Fruit fly (Drosophila melanogaster): Measurements from ENCODE around the gene CG43725.

Gene CG43725

dm6 chr2L:11085129-11085528 lies 9.8 kb downstream of the CG43725 start, which contains the start of gene AstCC:
Gene AstCC (minus strand): TSS chr2L:11085229.
- TF ChIP-seq CG7963 (GFP tag; IDR thresholded peaks at IDR 0.05; ENCODE audit: partially characterized antibody) (0 out of 3 replicates have a peak, but pooled peaks have one; percentile 19), CG17912 (GFP tag; optimal IDR thresholded peaks at IDR 0.05) (no peak)

DNA sequence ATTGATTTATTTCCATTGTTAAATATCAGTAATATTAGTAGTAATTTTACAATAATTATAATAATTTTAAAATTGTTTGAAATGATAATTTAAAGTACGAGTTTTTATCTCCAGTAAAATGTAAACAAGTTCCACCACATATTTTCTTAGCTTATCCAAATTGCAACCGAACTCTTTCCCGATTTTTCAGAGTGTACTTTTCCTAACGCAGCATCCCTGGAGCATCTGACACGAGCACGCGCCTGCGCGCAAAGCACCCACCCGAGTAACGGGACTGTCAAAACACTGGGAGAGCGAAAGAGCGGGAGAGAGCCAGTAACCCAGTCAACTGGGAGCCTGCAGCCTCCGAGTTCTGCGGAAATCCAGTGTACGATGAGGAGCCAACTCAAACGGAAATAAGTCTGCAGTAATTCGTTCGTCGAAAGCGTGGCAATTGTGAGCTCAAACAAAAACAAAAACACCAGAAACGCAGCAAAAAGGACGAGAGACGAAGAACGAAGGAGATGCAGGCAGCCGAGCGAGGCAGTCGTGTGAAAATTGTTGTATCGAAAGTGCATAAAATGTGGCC lies 11.1 kb downstream of the CG43725 start, which contains the start of gene CG16854:
TSS of gene CG16854 (plus strand) at position 365 of the 568 bp plus-strand sequence.
- TF ChIP-seq fd64A (GFP tag; optimal IDR thresholded peaks at IDR 0.05), result no peak
- no peak for TF ChIP-seq CG17359 (tag; optimal IDR thresholded peaks at IDR 0.05)
- TF ChIP-seq CG12219 (GFP tag; optimal IDR thresholded peaks at IDR 0.05), result no peak
- no peak for TF ChIP-seq CG15479 (GFP tag; optimal IDR thresholded peaks at IDR 0.05)
- TF ChIP-seq lilli (GFP tag; optimal IDR thresholded peaks at IDR 0.05), result peak; percentile 29
- peak; percentile 32 for TF ChIP-seq CG15514 (GFP tag; optimal IDR thresholded peaks at IDR 0.05)
- TF ChIP-seq Gug (GFP tag; IDR thresholded peaks at IDR 0.05), result peak; percentile 18; the same call in 1 of the 4 replicates
- no peak for TF ChIP-seq CG15601 (tag; optimal IDR thresholded peaks at IDR 0.05)
- TF ChIP-seq E2f2 (GFP tag; IDR thresholded peaks at IDR 0.05), result no peak
- TF ChIP-seq CG10366 (GFP tag; IDR thresholded peaks at IDR 0.05), result peak; percentile 9; the same call in 1 of the 2 replicates
- TF ChIP-seq knrl (GFP tag; IDR thresholded peaks at IDR 0.05; ENCODE audit: partially characterized antibody), result no peak
- TF ChIP-seq CG7928 (GFP tag; optimal IDR thresholded peaks at IDR 0.05), result peak; percentile 83
- 0 out of 2 replicates have a peak, but pooled peaks have one; percentile 26 for TF ChIP-seq ranshi (GFP tag; IDR thresholded peaks at IDR 0.05)
- 0 out of 2 replicates have a peak, but pooled peaks have one; percentile 11 for TF ChIP-seq Rx (GFP tag; IDR thresholded peaks at IDR 0.05)
- TF ChIP-seq Sox100B (GFP tag; optimal IDR thresholded peaks at IDR 0.05), result no peak
- peak; percentile 41 to 51 for TF ChIP-seq Trl (optimal IDR thresholded peaks at IDR 0.05)
- TF ChIP-seq Trl (GFP tag; optimal IDR thresholded peaks at IDR 0.05), result peak; percentile 24
- peak; percentile 19 for TF ChIP-seq CG12391 (tag; optimal IDR thresholded peaks at IDR 0.05)
- TF ChIP-seq gem (tag; optimal IDR thresholded peaks at IDR 0.05), result peak; percentile 34
- no peak for TF ChIP-seq danr (GFP tag; IDR thresholded peaks at IDR 0.05)
- TF ChIP-seq CG14014 (GFP tag; IDR thresholded peaks at IDR 0.05), result no peak
- peak; percentile 10 for TF ChIP-seq CG12659 (GFP tag; optimal IDR thresholded peaks at IDR 0.05)
- peak; percentile 27 for TF ChIP-seq pzg (GFP tag; optimal IDR thresholded peaks at IDR 0.05)
- TF ChIP-seq CG6813 (GFP tag; optimal IDR thresholded peaks at IDR 0.05), result peak; percentile 16
- no peak for TF ChIP-seq lbe (GFP tag; optimal IDR thresholded peaks at IDR 0.05)
- no peak for TF ChIP-seq GATAe (GFP tag; conservative IDR thresholded peaks at IDR 0.05)
- no peak for TF ChIP-seq Ssrp (tag; optimal IDR thresholded peaks at IDR 0.05)
- TF ChIP-seq CG14667 (GFP tag; IDR thresholded peaks at IDR 0.05), result no peak; the same call in 1 of the 2 replicates
- TF ChIP-seq E2f1 (GFP tag; IDR thresholded peaks at IDR 0.05), result no peak
- TF ChIP-seq slbo (GFP tag; IDR thresholded peaks at IDR 0.05), result peak; percentile 60; the same call in 1 of the 2 replicates
- no peak for TF ChIP-seq HmgZ (tag; optimal IDR thresholded peaks at IDR 0.05)
- TF ChIP-seq CG7556 (GFP tag; optimal IDR thresholded peaks at IDR 0.05), result no peak
- no peak for TF ChIP-seq CG10959 (GFP tag; IDR thresholded peaks at IDR 0.05)
- TF ChIP-seq prd (optimal IDR thresholded peaks at IDR 0.05), result no peak
- TF ChIP-seq prd (GFP tag; IDR thresholded peaks at IDR 0.05), result 0 out of 3 replicates have a peak, but pooled peaks have one; percentile 17
- no peak for TF ChIP-seq wek (GFP tag; optimal IDR thresholded peaks at IDR 0.05)
- TF ChIP-seq ci (GFP tag; IDR thresholded peaks at IDR 0.05), result peak; percentile 27; the same call in 1 of the 3 replicates
- 0 out of 2 replicates have a peak, but pooled peaks have one; percentile 9 for TF ChIP-seq CG11247 (GFP tag; IDR thresholded peaks at IDR 0.05)
- TF ChIP-seq CG18599 (GFP tag; optimal IDR thresholded peaks at IDR 0.05), result peak; percentile 47
- TF ChIP-seq Hand (GFP tag; optimal IDR thresholded peaks at IDR 0.05), result peak; percentile 20
- TF ChIP-seq jigr1 (GFP tag; IDR thresholded peaks at IDR 0.05), result 0 out of 3 replicates have a peak, but pooled peaks have one; percentile 19
- 0 out of 2 replicates have a peak, but pooled peaks have one; percentile 16 for TF ChIP-seq bbx (GFP tag; IDR thresholded peaks at IDR 0.05; ENCODE audit: partially characterized antibody)
- no peak for TF ChIP-seq CG18764 (GFP tag; optimal IDR thresholded peaks at IDR 0.05)
- no peak for TF ChIP-seq CG4424 (GFP tag; optimal IDR thresholded peaks at IDR 0.05)
- TF ChIP-seq BtbVII (GFP tag; optimal IDR thresholded peaks at IDR 0.05), result no peak
